Fruit fly (Drosophila melanogaster): ENCODE data around the gene CG13084.

Gene CG13084

dm6 chr2L:19463824-19464317, 20.9 kb upstream of the CG13084 start, which contains the start of gene tj:
Gene tj (plus strand): TSS chr2L:19464267.
- no peak for TF ChIP-seq GATAd (GFP tag; optimal IDR thresholded peaks at IDR 0.05)
- no peak for TF ChIP-seq OdsH (GFP tag; optimal IDR thresholded peaks at IDR 0.05)
- no peak for TF ChIP-seq Jra (GFP tag; optimal IDR thresholded peaks at IDR 0.05)
- TF ChIP-seq Hr83 (GFP tag; optimal IDR thresholded peaks at IDR 0.05; ENCODE audit: poor library complexity, severe bottlenecking) = no peak
- TF ChIP-seq usp (GFP tag; optimal IDR thresholded peaks at IDR 0.05) = no peak
- no peak for TF ChIP-seq Vsx2 (GFP tag; optimal IDR thresholded peaks at IDR 0.05; ENCODE audit: partially characterized antibody)
- no peak for TF ChIP-seq HLH106 (tag; optimal IDR thresholded peaks at IDR 0.05)
- no peak for TF ChIP-seq Sp1 (GFP tag; optimal IDR thresholded peaks at IDR 0.05)
- TF ChIP-seq h (GFP tag; optimal IDR thresholded peaks at IDR 0.05) = no peak
- TF ChIP-seq jim (GFP tag; optimal IDR thresholded peaks at IDR 0.05) = no peak
- no peak for TF ChIP-seq Hnf4 (GFP tag; optimal IDR thresholded peaks at IDR 0.05)
- no peak for TF ChIP-seq ey (GFP tag; optimal IDR thresholded peaks at IDR 0.05)
- no peak for TF ChIP-seq Dfd (GFP tag; optimal IDR thresholded peaks at IDR 0.05)
- TF ChIP-seq Dif (GFP tag; optimal IDR thresholded peaks at IDR 0.05; ENCODE audit: partially characterized antibody) = no peak
- TF ChIP-seq dmrt93B (GFP tag; optimal IDR thresholded peaks at IDR 0.05) = no peak
- TF ChIP-seq br (GFP tag; optimal IDR thresholded peaks at IDR 0.05) = no peak

dm6 chr2L:19469090-19469489, 15.6 kb upstream of the CG13084 start:
- no peak for TF ChIP-seq lola (GFP tag; optimal IDR thresholded peaks at IDR 0.05)
- no peak for TF ChIP-seq brk (GFP tag; optimal IDR thresholded peaks at IDR 0.05)
- TF ChIP-seq usp (GFP tag; optimal IDR thresholded peaks at IDR 0.05) = no peak
- TF ChIP-seq Rel (GFP tag; optimal IDR thresholded peaks at IDR 0.05) = no peak
- no peak for TF ChIP-seq Rel (tag; optimal IDR thresholded peaks at IDR 0.05)
- no peak for TF ChIP-seq HLH106 (tag; optimal IDR thresholded peaks at IDR 0.05)
- no peak for TF ChIP-seq Dfd (GFP tag; optimal IDR thresholded peaks at IDR 0.05)
- no peak for TF ChIP-seq Abd-B (GFP tag; optimal IDR thresholded peaks at IDR 0.05)
- no peak for TF ChIP-seq GATAd (GFP tag; optimal IDR thresholded peaks at IDR 0.05)
- TF ChIP-seq psq (GFP tag; optimal IDR thresholded peaks at IDR 0.05) = no peak
- TF ChIP-seq Hr83 (GFP tag; optimal IDR thresholded peaks at IDR 0.05; ENCODE audit: poor library complexity, severe bottlenecking) = no peak

- TF ChIP-seq h (GFP tag; optimal IDR thresholded peaks at IDR 0.05) = no peak
These were observed 15.0 kb upstream of the CG13084 start for dm6 chr2L:19469751-19470150.

- no peak for TF ChIP-seq Rel (GFP tag; optimal IDR thresholded peaks at IDR 0.05)
- no peak for TF ChIP-seq Rel (tag; optimal IDR thresholded peaks at IDR 0.05)
- TF ChIP-seq Hnf4 (GFP tag; optimal IDR thresholded peaks at IDR 0.05) = no peak
- TF ChIP-seq HLH106 (tag; optimal IDR thresholded peaks at IDR 0.05) = no peak
- no peak for TF ChIP-seq lola (GFP tag; optimal IDR thresholded peaks at IDR 0.05)
- TF ChIP-seq N (GFP tag; optimal IDR thresholded peaks at IDR 0.05) = no peak
- TF ChIP-seq Dfd (GFP tag; optimal IDR thresholded peaks at IDR 0.05) = no peak
- no peak for TF ChIP-seq CrebA (GFP tag; optimal IDR thresholded peaks at IDR 0.05; ENCODE audit: borderline replicate concordance)
- no peak for TF ChIP-seq pan (optimal IDR thresholded peaks at IDR 0.05)
- TF ChIP-seq usp (GFP tag; optimal IDR thresholded peaks at IDR 0.05) = no peak
These were observed 12.5 kb upstream of the CG13084 start for dm6 chr2L:19472256-19472655.

- TF ChIP-seq Sp1 (GFP tag; optimal IDR thresholded peaks at IDR 0.05) (no peak), jim (GFP tag; optimal IDR thresholded peaks at IDR 0.05) (no peak)
These were observed 11.2 kb upstream of the CG13084 start for dm6 chr2L:19473397-19474009.

dm6 chr2L:19479249-19479984, 5.3 kb upstream of the CG13084 start:
- TF ChIP-seq CrebA (GFP tag; optimal IDR thresholded peaks at IDR 0.05; ENCODE audit: borderline replicate concordance) (no peak), CG32264 (GFP tag; optimal IDR thresholded peaks at IDR 0.05) (no peak), ey (GFP tag; optimal IDR thresholded peaks at IDR 0.05) (no peak), CG9705 (GFP tag; optimal IDR thresholded peaks at IDR 0.05) (no peak), Hr83 (GFP tag; optimal IDR thresholded peaks at IDR 0.05; ENCODE audit: poor library complexity, severe bottlenecking) (no peak)
